Fruit fly (Drosophila melanogaster): ENCODE measurements around the gene CG13373.

The CG13373 gene

DNA sequence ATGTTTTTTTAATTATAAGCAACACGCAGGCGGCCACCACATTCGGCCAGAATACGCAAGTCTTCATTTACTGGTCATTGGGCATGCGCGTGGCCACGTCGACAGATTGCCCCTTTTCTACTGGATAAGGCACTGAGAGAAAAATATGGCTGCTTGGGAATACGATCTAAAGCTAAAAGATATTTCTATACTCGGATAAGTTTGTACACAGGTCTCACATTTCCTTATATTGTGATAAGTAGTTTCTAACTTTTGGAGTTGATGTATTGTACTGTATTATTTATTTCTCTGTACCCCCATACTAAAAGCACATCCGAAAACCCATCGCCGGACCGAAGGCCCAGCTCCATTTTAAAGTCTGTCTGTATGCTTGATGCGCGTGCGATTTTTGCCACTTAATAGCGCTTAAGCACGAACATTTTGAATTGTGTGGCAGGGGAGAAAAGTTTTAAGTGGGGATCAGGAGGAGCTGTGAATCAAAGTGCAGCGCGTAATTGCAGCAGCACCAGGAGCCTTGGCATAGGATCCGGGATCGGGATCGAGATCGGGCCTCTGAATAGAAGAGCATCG is 32.7 kb upstream of the CG13373 start:
- TF ChIP-seq dsf (GFP tag; optimal IDR thresholded peaks at IDR 0.05; ENCODE audit: borderline replicate concordance): no peak
- no peak for TF ChIP-seq jim (GFP tag; optimal IDR thresholded peaks at IDR 0.05)
- TF ChIP-seq psq (GFP tag; optimal IDR thresholded peaks at IDR 0.05): peak; percentile 37
- TF ChIP-seq foxo (GFP tag; optimal IDR thresholded peaks at IDR 0.05): peak in 1 of 2 experiments; percentile 70
- TF ChIP-seq CG32264 (GFP tag; optimal IDR thresholded peaks at IDR 0.05): no peak
- TF ChIP-seq rgr (GFP tag; optimal IDR thresholded peaks at IDR 0.05): peak; percentile 64
- TF ChIP-seq ey (GFP tag; optimal IDR thresholded peaks at IDR 0.05): peak; percentile 68
- TF ChIP-seq GATAd (GFP tag; optimal IDR thresholded peaks at IDR 0.05): no peak
- TF ChIP-seq Hnf4 (GFP tag; optimal IDR thresholded peaks at IDR 0.05): peak; percentile 60
- TF ChIP-seq h (GFP tag; optimal IDR thresholded peaks at IDR 0.05): peak; percentile 77
- TF ChIP-seq N (GFP tag; optimal IDR thresholded peaks at IDR 0.05): no peak
- TF ChIP-seq Sp1 (GFP tag; optimal IDR thresholded peaks at IDR 0.05): peak; percentile 50
- TF ChIP-seq CG9705 (GFP tag; optimal IDR thresholded peaks at IDR 0.05): no peak
- TF ChIP-seq Abd-B (GFP tag; optimal IDR thresholded peaks at IDR 0.05): no peak
- TF ChIP-seq usp (GFP tag; optimal IDR thresholded peaks at IDR 0.05): no peak
- peak; percentile 33 for TF ChIP-seq brk (GFP tag; optimal IDR thresholded peaks at IDR 0.05)
- TF ChIP-seq sv (GFP tag; optimal IDR thresholded peaks at IDR 0.05): no peak
- no peak for TF ChIP-seq CrebA (GFP tag; optimal IDR thresholded peaks at IDR 0.05; ENCODE audit: borderline replicate concordance)
- TF ChIP-seq OdsH (GFP tag; optimal IDR thresholded peaks at IDR 0.05): peak; percentile 69
- no peak for TF ChIP-seq Vsx2 (GFP tag; optimal IDR thresholded peaks at IDR 0.05; ENCODE audit: partially characterized antibody)
- TF ChIP-seq pan (optimal IDR thresholded peaks at IDR 0.05): no peak
- no peak for TF ChIP-seq Dif (GFP tag; optimal IDR thresholded peaks at IDR 0.05; ENCODE audit: partially characterized antibody)
- TF ChIP-seq Dfd (GFP tag; optimal IDR thresholded peaks at IDR 0.05): no peak
- no peak for TF ChIP-seq Hr83 (GFP tag; optimal IDR thresholded peaks at IDR 0.05; ENCODE audit: poor library complexity, severe bottlenecking)
- peak; percentile 54 for TF ChIP-seq woc (GFP tag; optimal IDR thresholded peaks at IDR 0.05)
- peak; percentile 58 for TF ChIP-seq HLH106 (tag; optimal IDR thresholded peaks at IDR 0.05)
- TF ChIP-seq Hr78 (GFP tag; optimal IDR thresholded peaks at IDR 0.05): no peak
- no peak for TF ChIP-seq Rel (GFP tag; optimal IDR thresholded peaks at IDR 0.05)
- TF ChIP-seq Rel (tag; optimal IDR thresholded peaks at IDR 0.05): no peak
- TF ChIP-seq tai (GFP tag; optimal IDR thresholded peaks at IDR 0.05): peak; percentile 49
- TF ChIP-seq fru (GFP tag; optimal IDR thresholded peaks at IDR 0.05): peak; percentile 68
- TF ChIP-seq sage (GFP tag; optimal IDR thresholded peaks at IDR 0.05): peak; percentile 23
- TF ChIP-seq br (GFP tag; optimal IDR thresholded peaks at IDR 0.05): peak; percentile 66
- no peak for TF ChIP-seq Jra (GFP tag; optimal IDR thresholded peaks at IDR 0.05)
- peak; percentile 33 for TF ChIP-seq dmrt93B (GFP tag; optimal IDR thresholded peaks at IDR 0.05)

DNA sequence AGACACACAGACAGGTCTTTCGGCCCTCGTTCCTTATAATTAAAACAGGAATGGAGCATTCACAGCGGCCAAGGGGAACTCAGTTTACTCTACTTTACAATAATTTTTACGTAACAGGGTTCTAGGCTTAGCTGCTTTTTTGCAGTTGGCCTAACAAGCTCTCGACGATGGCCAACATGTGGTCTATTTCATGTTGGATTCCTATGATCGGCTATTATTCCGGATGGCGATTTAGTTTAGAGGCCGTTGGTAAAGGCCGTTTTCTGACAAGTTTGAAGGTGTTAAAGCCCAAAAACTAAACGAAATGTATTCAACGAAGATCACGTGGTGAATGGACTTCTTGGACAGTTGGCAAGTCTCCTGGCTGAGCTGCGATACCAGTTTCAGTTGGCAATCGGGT is 30.8 kb upstream of the CG13373 start:
- peak; percentile 63 for TF ChIP-seq woc (GFP tag; optimal IDR thresholded peaks at IDR 0.05)
- no peak for TF ChIP-seq h (GFP tag; optimal IDR thresholded peaks at IDR 0.05)
- no peak for TF ChIP-seq lola (GFP tag; optimal IDR thresholded peaks at IDR 0.05)
- TF ChIP-seq Dif (GFP tag; optimal IDR thresholded peaks at IDR 0.05; ENCODE audit: partially characterized antibody): no peak
- no peak for TF ChIP-seq Hnf4 (GFP tag; optimal IDR thresholded peaks at IDR 0.05)
- no peak for TF ChIP-seq CrebA (GFP tag; optimal IDR thresholded peaks at IDR 0.05; ENCODE audit: borderline replicate concordance)
- peak; percentile 19 for TF ChIP-seq ey (GFP tag; optimal IDR thresholded peaks at IDR 0.05)
- no peak for TF ChIP-seq rgr (GFP tag; optimal IDR thresholded peaks at IDR 0.05)
- peak; percentile 9 for TF ChIP-seq dmrt93B (GFP tag; optimal IDR thresholded peaks at IDR 0.05)
- no peak for TF ChIP-seq psq (GFP tag; optimal IDR thresholded peaks at IDR 0.05)
- TF ChIP-seq tai (GFP tag; optimal IDR thresholded peaks at IDR 0.05): no peak
- no peak for TF ChIP-seq GATAd (GFP tag; optimal IDR thresholded peaks at IDR 0.05)
- no peak for TF ChIP-seq dsf (GFP tag; optimal IDR thresholded peaks at IDR 0.05; ENCODE audit: borderline replicate concordance)
- TF ChIP-seq br (GFP tag; optimal IDR thresholded peaks at IDR 0.05): no peak
- TF ChIP-seq Vsx2 (GFP tag; optimal IDR thresholded peaks at IDR 0.05; ENCODE audit: partially characterized antibody): no peak
- no peak for TF ChIP-seq Hr78 (GFP tag; optimal IDR thresholded peaks at IDR 0.05)
- TF ChIP-seq foxo (GFP tag; optimal IDR thresholded peaks at IDR 0.05): peak in 1 of 2 experiments; percentile 42
- TF ChIP-seq Sp1 (GFP tag; optimal IDR thresholded peaks at IDR 0.05): peak; percentile 36
- no peak for TF ChIP-seq usp (GFP tag; optimal IDR thresholded peaks at IDR 0.05)
- no peak for TF ChIP-seq sage (GFP tag; optimal IDR thresholded peaks at IDR 0.05)
- no peak for TF ChIP-seq Mio (GFP tag; optimal IDR thresholded peaks at IDR 0.05)
- peak; percentile 56 for TF ChIP-seq fru (GFP tag; optimal IDR thresholded peaks at IDR 0.05)
- no peak for TF ChIP-seq Dfd (GFP tag; optimal IDR thresholded peaks at IDR 0.05)
- TF ChIP-seq pan (optimal IDR thresholded peaks at IDR 0.05): no peak
- TF ChIP-seq OdsH (GFP tag; optimal IDR thresholded peaks at IDR 0.05): peak; percentile 17
- TF ChIP-seq HLH106 (tag; optimal IDR thresholded peaks at IDR 0.05): peak; percentile 34
- no peak for TF ChIP-seq Jra (GFP tag; optimal IDR thresholded peaks at IDR 0.05)

Data from whole organism, wandering third instar larva.